Worm (Caenorhabditis elegans) whole organism, L1 larva: ENCODE data around the gene fbxa-30.

ENCODE experiments used
- Y116A8C.19 ChIP-seq: sonication (generic microtip); optimal IDR thresholded peaks from 2 replicates; lab custom pipeline; 2016; ENCODE audit warnings: missing compliant biosample characterization, missing genetic modification characterization, borderline replicate concordance
- aly-2 ChIP-seq: fragments of 150-350 bp; optimal IDR thresholded peaks from 2 replicates; lab custom pipeline; 2014; ENCODE audit warnings: missing biosample characterization, missing genetic modification characterization
- blmp-1 ChIP-seq: fragments of 150-350 bp; optimal IDR thresholded peaks from 2 replicates; lab custom pipeline; 2014; ENCODE audit warnings: missing biosample characterization, missing genetic modification characterization
- ceh-63 ChIP-seq: fragments of 200-800 bp; sonication (Bioruptor generic); optimal IDR thresholded peaks from 2 replicates; lab custom pipeline; 2018; ENCODE audit warnings: mild to moderate bottlenecking, missing genetic modification characterization, missing compliant biosample characterization
- ceh-82 ChIP-seq, 3 experiments: fragments of 150-350 bp in 1 of 3; sonication (generic microtip) in 2 of 3; optimal IDR thresholded peaks; 2 replicates each; lab custom pipeline; 2014 to 2017; ENCODE audit warnings: missing biosample characterization in 3 of 3, missing genetic modification characterization in 3 of 3
- dpl-1 ChIP-seq, 3 experiments: fragments of 150-350 bp in 2 of 3; sonication (generic microtip) in 1 of 3; optimal IDR thresholded peaks; 2 replicates each; lab custom pipeline; 2014 to 2017; ENCODE audit warnings: missing biosample characterization in 3 of 3, missing genetic modification characterization in 3 of 3, missing genetic modification reagents in 3 of 3
- efl-1 ChIP-seq, 4 experiments: fragments of 150-350 bp; optimal IDR thresholded peaks in 3 of 4; peaks in 1 of 4; 1 replicate in 1 of 4; 2 replicates in 3 of 4; lab custom pipeline; 2014; ENCODE audit warnings: missing biosample characterization in 2 of 4, missing genetic modification characterization in 2 of 4, missing genetic modification reagents in 2 of 4
- elt-2 ChIP-seq: sonication (generic microtip); optimal IDR thresholded peaks from 2 replicates; lab custom pipeline; 2016; ENCODE audit warnings: missing genetic modification characterization, mild to moderate bottlenecking, inconsistent platforms, missing compliant biosample characterization, missing genetic modification reagents
- ets-5 ChIP-seq: fragments of 200-800 bp; sonication (Bioruptor generic); IDR thresholded peaks from 2 replicates; pipeline ENCODE4 v1.3.6; 2022; ENCODE audit warnings: missing genetic modification characterization, missing compliant biosample characterization
- fkh-8 ChIP-seq: sonication (generic microtip); optimal IDR thresholded peaks from 2 replicates; lab custom pipeline; 2016; ENCODE audit warnings: mild to moderate bottlenecking, missing genetic modification characterization, missing compliant biosample characterization
- hlh-17 ChIP-seq: fragments of 200-800 bp; sonication (Bioruptor generic); optimal IDR thresholded peaks from 2 replicates; lab custom pipeline; 2018; ENCODE audit warnings: missing genetic modification characterization, mild to moderate bottlenecking, missing compliant biosample characterization, moderate library complexity, borderline replicate concordance
- hpl-2 ChIP-seq: fragments of 150-350 bp; optimal IDR thresholded peaks from 2 replicates; lab custom pipeline; 2014; ENCODE audit warnings: missing biosample characterization, missing genetic modification reagents, missing genetic modification characterization
- lir-3 ChIP-seq: sonication (generic microtip); optimal IDR thresholded peaks from 2 replicates; lab custom pipeline; 2016; ENCODE audit warnings: mild to moderate bottlenecking, missing genetic modification characterization, moderate library complexity, missing compliant biosample characterization; ENCODE audit not compliant: poor library complexity
- lsy-2 ChIP-seq, 2 experiments: fragments of 150-350 bp; optimal IDR thresholded peaks; 2 replicates each; lab custom pipeline; 2014; ENCODE audit warnings: missing biosample characterization in 2 of 2, missing genetic modification characterization in 2 of 2
- mab-9 ChIP-seq: fragments of 200-800 bp; sonication (Bioruptor generic); IDR thresholded peaks from 2 replicates; pipeline ENCODE4 v1.3.6; 2022; ENCODE audit warnings: missing genetic modification reagents, missing genetic modification characterization, missing compliant biosample characterization
- mep-1 ChIP-seq: fragments of 150-350 bp; optimal IDR thresholded peaks from 2 replicates; lab custom pipeline; 2014; ENCODE audit warnings: missing biosample characterization, missing genetic modification characterization
- nhr-19 ChIP-seq: fragments of 200-800 bp; sonication (Bioruptor generic); conservative IDR thresholded peaks from 2 replicates; pipeline ENCODE4 v1.3.6; 2022; ENCODE audit warnings: missing genetic modification characterization, missing compliant biosample characterization
- nhr-20 ChIP-seq: sonication (generic microtip); optimal IDR thresholded peaks from 2 replicates; lab custom pipeline; 2016; ENCODE audit warnings: mild to moderate bottlenecking, missing genetic modification characterization, missing compliant biosample characterization
- nhr-47 ChIP-seq: sonication (generic microtip); optimal IDR thresholded peaks from 2 replicates; lab custom pipeline; 2016; ENCODE audit warnings: mild to moderate bottlenecking, missing genetic modification characterization, moderate library complexity, missing compliant biosample characterization
- nhr-85 ChIP-seq: sonication (generic microtip); peaks from one replicate; lab custom pipeline; 2016; ENCODE audit warnings: missing genetic modification characterization, inconsistent platforms, missing compliant biosample characterization
- nhr-90 ChIP-seq: sonication (generic microtip); optimal IDR thresholded peaks from 2 replicates; lab custom pipeline; 2016; ENCODE audit warnings: mild to moderate bottlenecking, missing genetic modification characterization, missing compliant biosample characterization; ENCODE audit not compliant: poor library complexity
- pag-3 ChIP-seq: sonication (generic microtip); optimal IDR thresholded peaks from 2 replicates; lab custom pipeline; 2017; ENCODE audit warnings: missing genetic modification characterization, mild to moderate bottlenecking, missing compliant biosample characterization, antibody characterized with exemption, borderline replicate concordance; ENCODE audit not compliant: insufficient read depth
- pax-3 ChIP-seq: fragments of 200-800 bp; sonication (Bioruptor generic); optimal IDR thresholded peaks from 2 replicates; lab custom pipeline; 2018; ENCODE audit warnings: mild to moderate bottlenecking, missing genetic modification characterization, moderate library complexity, missing compliant biosample characterization
- rnt-1 ChIP-seq: sonication (generic microtip); optimal IDR thresholded peaks from 2 replicates; lab custom pipeline; 2016; ENCODE audit warnings: mild to moderate bottlenecking, missing genetic modification characterization, moderate library complexity, missing compliant biosample characterization
- skn-1 ChIP-seq: fragments of 150-350 bp; optimal IDR thresholded peaks from 2 replicates; lab custom pipeline; 2014; ENCODE audit warnings: missing biosample characterization, missing genetic modification characterization
- snpc-4 ChIP-seq: fragments of 150-350 bp; optimal IDR thresholded peaks from 2 replicates; lab custom pipeline; 2014; ENCODE audit warnings: missing biosample characterization, missing genetic modification characterization
- snu-23 ChIP-seq: sonication (generic microtip); optimal IDR thresholded peaks from 2 replicates; lab custom pipeline; 2016; ENCODE audit warnings: missing genetic modification characterization, missing compliant biosample characterization
- sox-4 ChIP-seq: sonication (generic microtip); optimal IDR thresholded peaks from 2 replicates; lab custom pipeline; 2016; ENCODE audit warnings: missing genetic modification characterization, missing compliant biosample characterization
- tlp-1 ChIP-seq: fragments of 150-350 bp; optimal IDR thresholded peaks from 2 replicates; lab custom pipeline; 2014; ENCODE audit warnings: missing biosample characterization, missing genetic modification characterization
- unc-130 ChIP-seq: fragments of 150-350 bp; optimal IDR thresholded peaks from 2 replicates; lab custom pipeline; 2017; ENCODE audit warnings: missing biosample characterization, missing genetic modification characterization, inconsistent platforms
- unc-30 ChIP-seq: sonication (generic microtip); optimal IDR thresholded peaks from 2 replicates; lab custom pipeline; 2017; ENCODE audit warnings: missing biosample characterization, missing genetic modification characterization
- unc-62 ChIP-seq: fragments of 150-350 bp; optimal IDR thresholded peaks from 2 replicates; lab custom pipeline; 2014; ENCODE audit warnings: missing biosample characterization, missing genetic modification reagents, missing genetic modification characterization
- ztf-11 ChIP-seq, 2 experiments: sonication (generic microtip); optimal IDR thresholded peaks; 2 replicates each; lab custom pipeline; 2016 to 2017; ENCODE audit warnings: missing genetic modification characterization in 2 of 2, missing biosample characterization in 1 of 2, missing compliant biosample characterization in 1 of 2

The fbxa-30 gene

DNA sequence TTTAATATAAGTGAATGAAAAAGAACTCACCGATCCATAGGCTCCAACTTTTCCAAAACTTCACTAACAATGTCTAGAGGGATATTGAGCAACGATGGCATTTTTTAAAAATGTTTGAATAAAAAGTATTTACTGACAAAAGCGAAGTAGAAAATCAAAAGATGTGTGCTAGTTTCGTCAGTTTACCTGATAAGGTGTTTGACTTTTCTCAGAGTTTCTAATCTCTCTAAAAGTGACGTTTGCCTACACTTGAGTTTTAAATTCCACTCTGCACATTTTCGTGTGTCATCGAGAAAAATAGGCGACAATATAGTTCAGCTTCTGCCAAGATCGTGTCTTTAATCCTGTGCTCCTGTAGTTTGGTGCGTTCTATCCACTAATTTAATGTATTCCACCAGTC lies 46.1 kb upstream of the fbxa-30 start, which contains the start of gene fbxa-15:
Gene fbxa-15, minus strand, starts transcription at position 101 of the 400 bp plus-strand sequence.
- TF ChIP-seq nhr-20 (tag; lab: Kevin White, UChicago) (no peak), unc-30 (tag; lab: Kevin White, UChicago) (no peak), lir-3 (tag; lab: Kevin White, UChicago) (no peak), Y116A8C.19 (no peak), aly-2 (tag; lab: Kevin White, UChicago) (no peak), nhr-19 (no peak), blmp-1 (tag; lab: Kevin White, UChicago) (no peak), sox-4 (no peak), nhr-47 (tag; lab: Kevin White, UChicago) (no peak), ceh-82 (tag; optimal IDR thresholded peaks at IDR 0.05; lab: Kevin White, UChicago) (no peak), snu-23 (GFP tag; lab: Kevin White, UChicago) (no peak), hlh-17 (GFP tag; lab: Kevin White, UChicago) (no peak), lsy-2 (tag; optimal IDR thresholded peaks at IDR 0.05; lab: Kevin White, UChicago) (no peak), mep-1 (tag; lab: Kevin White, UChicago) (no peak), ceh-63 (no peak), ztf-11 (tag; optimal IDR thresholded peaks at IDR 0.05; lab: Kevin White, UChicago) (no peak), ets-5 (GFP tag; lab: Robert Waterston, UW) (no peak)
- TF ChIP-seq, all 84 proteins: peak for 0

DNA sequence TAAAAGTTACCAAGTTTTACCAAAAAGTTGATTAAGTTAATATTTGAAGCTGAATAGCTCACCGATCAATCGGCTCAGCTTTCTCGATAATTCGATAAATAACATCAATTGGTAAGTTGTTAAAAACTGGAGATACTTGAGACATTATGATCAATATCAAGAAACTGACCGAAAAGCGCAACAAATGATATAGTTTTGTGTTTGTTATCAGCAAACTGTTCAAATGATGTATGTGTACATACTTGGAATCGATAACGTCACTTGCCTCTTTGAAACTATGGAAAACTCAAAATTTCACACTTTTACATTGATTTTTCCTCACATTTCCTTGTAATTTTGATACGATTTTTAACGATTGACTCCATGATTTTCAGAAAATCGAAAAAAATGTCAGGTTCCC lies 39.6 kb upstream of the fbxa-30 start, which contains the start of the genes fbxa-80 and fbxa-19:
Gene fbxa-80, minus strand, starts transcription at position 173 of the 400 bp plus-strand sequence.
Gene fbxa-19, plus strand, starts transcription at position 364 of the 400 bp plus-strand sequence.
- TF ChIP-seq unc-130 (no peak), elt-2 (peak; percentile 33)

DNA sequence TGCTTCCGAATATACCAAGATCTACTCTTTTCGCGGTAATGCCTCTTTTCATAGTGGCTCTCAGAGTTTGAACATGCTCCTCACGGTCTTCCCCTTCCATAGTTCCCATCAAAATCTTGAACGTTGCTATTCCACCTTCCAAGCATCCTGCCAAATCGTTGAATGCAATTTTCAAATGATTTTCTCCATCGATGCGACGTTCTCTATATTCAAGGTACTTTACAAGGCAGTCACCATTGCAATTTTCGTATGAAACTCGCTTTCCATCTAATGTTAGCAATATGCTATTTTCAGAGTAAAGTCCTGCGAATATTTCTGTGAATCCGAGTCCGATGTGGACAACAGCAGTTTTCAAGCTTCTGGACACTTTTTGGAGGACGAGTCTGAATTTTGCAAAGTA lies 38.9 kb upstream of the fbxa-30 start:
- no peak for TF ChIP-seq nhr-85 (tag; lab: Kevin White, UChicago)
- no peak for TF ChIP-seq mab-9 (GFP tag; lab: Robert Waterston, UW)
- TF ChIP-seq pax-3, result no peak
- TF ChIP-seq tlp-1 (tag; lab: Kevin White, UChicago), result no peak
- no peak for TF ChIP-seq pag-3 (tag; lab: Kevin White, UChicago)
- TF ChIP-seq efl-1 (optimal IDR thresholded peaks at IDR 0.05; lab: Kevin White, UChicago), result no peak
- peak in 1 of 2 experiments; percentile 24 for TF ChIP-seq efl-1 (GFP tag; optimal IDR thresholded peaks at IDR 0.05 in 1 of 2; lab: Kevin White, UChicago)

DNA sequence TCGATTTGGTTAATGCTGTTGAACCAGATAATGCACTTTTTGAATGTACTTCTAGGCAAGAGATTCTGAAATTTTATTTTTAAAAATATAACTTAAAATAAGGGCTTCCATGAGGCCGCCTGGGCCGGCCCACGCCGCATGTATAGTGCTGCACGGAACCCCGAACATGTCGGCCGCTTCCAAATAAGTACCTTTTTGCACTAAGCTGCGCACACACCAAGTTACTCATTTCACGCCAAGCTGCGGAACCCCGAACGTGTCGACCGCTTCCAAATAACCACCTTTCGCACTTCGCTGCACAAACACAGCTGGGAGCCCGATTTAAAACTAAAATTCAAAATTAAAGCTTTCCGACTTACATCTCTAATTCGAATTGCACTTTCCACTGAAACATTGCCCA lies 36.0 kb upstream of the fbxa-30 start:
- TF ChIP-seq unc-62 (GFP tag; lab: Kevin White, UChicago) (no peak), rnt-1 (tag; lab: Kevin White, UChicago) (no peak), nhr-90 (tag; lab: Kevin White, UChicago) (no peak)

DNA sequence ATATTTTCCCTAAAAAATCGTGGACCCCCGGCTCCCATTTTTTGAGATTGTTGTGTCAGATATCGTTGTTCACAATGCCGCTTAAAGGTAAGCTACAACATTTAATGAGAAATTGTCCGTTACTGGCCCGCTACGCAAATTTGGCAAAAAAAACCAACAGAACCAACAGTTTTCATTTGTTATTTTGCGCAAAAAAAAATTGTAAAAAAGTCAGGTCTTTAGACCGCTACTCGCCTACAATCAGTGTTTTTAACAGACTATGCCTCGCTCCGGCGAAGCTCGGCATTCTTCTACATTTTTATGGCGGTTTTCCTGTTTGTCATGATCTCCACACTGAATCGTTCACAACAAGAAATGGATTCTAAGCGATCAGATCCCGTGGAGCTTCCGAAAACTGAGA lies 33.5 kb upstream of the fbxa-30 start, which contains the start of gene Y82E9BL.12:
Gene Y82E9BL.12, plus strand, starts transcription at position 301 of the 400 bp plus-strand sequence.
- TF ChIP-seq hpl-2 (GFP tag; lab: Kevin White, UChicago) (no peak), efl-1 (optimal IDR thresholded peaks at IDR 0.05; lab: Kevin White, UChicago) (no peak), efl-1 (GFP tag; optimal IDR thresholded peaks at IDR 0.05 in 1 of 2; lab: Kevin White, UChicago) (peak in 1 of 2 experiments; percentile 6)

DNA sequence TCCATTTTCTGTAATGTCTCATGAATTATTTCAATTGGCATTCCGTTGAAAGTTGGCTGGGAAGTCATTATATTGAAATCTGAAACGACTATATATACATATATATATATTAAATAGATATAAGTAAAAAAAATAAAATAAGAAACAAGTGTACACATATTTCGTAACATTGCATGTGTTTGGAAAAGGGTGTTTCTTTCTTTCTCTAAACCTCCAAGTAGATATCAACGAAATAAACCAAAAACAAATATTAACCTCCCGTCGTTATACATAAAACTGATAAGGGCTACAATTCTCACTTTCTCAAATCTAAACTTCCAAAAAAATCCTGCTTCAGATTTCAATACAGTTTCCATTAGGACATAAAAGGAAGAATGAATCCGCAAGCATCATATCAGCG lies 32.8 kb upstream of the fbxa-30 start, which contains the start of gene fbxa-79:
Gene fbxa-79, minus strand, starts transcription at position 86 of the 400 bp plus-strand sequence.
- no peak for TF ChIP-seq aly-2 (tag; lab: Kevin White, UChicago)
- 0 out of 2 replicates have a peak, but pooled peaks have one; percentile 3 for TF ChIP-seq nhr-19
- TF ChIP-seq snpc-4 (tag; lab: Kevin White, UChicago), result no peak
- no peak for TF ChIP-seq dpl-1 (GFP tag; optimal IDR thresholded peaks at IDR 0.05; lab: Kevin White, UChicago)
- TF ChIP-seq elt-2, result peak; percentile 55
- TF ChIP-seq skn-1 (tag; lab: Kevin White, UChicago), result peak; percentile 59
- TF ChIP-seq fkh-8 (tag; lab: Kevin White, UChicago), result no peak
- TF ChIP-seq, all 84 proteins: peak for 3
